Fruit fly (Drosophila melanogaster): ENCODE measurements around the gene Cpr62Ba.

DNA sequence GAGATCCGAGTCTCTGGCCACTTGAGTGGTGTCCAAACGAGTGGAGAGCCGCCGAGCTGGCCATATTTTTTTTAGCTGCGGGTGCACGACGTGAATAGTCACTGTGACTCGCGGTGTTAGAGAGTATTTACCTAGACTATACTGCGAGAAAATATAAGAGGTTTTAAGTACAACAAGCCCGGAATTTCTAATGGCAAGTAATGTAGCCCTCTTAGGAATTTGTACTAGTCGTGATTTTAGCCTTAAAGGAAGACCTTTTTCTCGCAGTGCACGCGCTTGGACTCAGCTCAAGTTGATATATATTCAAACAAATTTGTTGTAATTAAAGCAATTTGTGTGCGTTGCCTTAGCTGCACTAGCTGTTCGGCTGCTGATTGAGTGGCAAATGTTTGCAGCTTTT, 13.0 kb upstream of the Cpr62Ba start:
- TF ChIP-seq CG12605 (GFP tag; IDR thresholded peaks at IDR 0.05), result peak; percentile 32; the same call in 1 of the 2 replicates
- peak; percentile 88 for TF ChIP-seq Ets98B (GFP tag; IDR thresholded peaks at IDR 0.05)
- no peak for TF ChIP-seq Pif1A (GFP tag; optimal IDR thresholded peaks at IDR 0.05)
- TF ChIP-seq fd96Ca (GFP tag; IDR thresholded peaks at IDR 0.05), result peak; percentile 86
- TF ChIP-seq Snoo (tag; optimal IDR thresholded peaks at IDR 0.05), result no peak
- peak; percentile 59; the same call in 1 of the 2 replicates for TF ChIP-seq rn (GFP tag; IDR thresholded peaks at IDR 0.05)
- TF ChIP-seq gl (tag; optimal IDR thresholded peaks at IDR 0.05), result no peak
- no peak for TF ChIP-seq CG34367 (tag; optimal IDR thresholded peaks at IDR 0.05)
- 0 out of 2 replicates have a peak, but pooled peaks have one; percentile 36 for TF ChIP-seq CG10348 (GFP tag; IDR thresholded peaks at IDR 0.05)
